Worm (Caenorhabditis elegans): ENCODE results near the gene ceh-43.

ceh-43 gene

DNA sequence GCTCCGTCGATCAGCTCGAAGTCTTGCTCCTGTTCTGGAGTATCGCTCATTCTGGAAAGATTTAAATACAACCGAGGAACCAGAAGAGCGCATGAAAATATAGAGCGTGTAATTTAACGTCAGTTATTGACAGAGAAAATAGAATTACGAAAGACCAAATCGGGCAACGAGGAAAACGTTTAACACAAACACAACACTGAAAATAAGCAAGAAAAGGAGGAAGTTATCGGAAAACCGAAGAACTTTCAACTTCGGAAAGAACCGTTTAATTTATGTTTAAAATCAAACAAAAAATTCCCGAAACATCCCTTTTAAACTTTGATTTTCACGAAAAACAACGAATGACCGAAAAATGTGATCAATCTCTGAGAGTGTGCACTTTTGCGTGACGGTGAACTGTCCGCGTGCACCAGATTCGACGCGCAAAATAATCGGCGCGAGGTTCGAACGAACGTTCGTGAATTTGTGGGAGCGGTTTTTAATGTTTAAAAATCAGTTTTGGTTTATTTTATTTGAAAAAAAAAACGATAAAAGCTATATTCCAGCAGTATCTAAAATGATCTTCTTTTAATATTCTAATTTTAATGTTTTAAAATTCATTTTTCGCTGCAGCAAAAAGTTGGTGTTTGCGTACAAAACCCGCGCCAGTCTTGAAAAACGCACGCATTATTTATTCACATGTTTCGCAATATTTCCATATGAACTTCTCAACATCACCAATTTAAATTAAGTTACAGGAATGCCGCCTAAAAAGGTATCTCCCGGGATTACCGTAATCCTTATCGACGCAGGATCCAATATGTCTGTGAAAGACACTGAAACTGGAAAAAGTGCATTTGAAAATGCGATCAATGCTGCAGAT, 30.4 kb downstream of the ceh-43 start, which contains the start of the genes R07E5.7 and cku-80 (continued):
- TF ChIP-seq skn-1 (tag; optimal IDR thresholded peaks at IDR 0.05) = no peak
- no peak for TF ChIP-seq fkh-10 (GFP tag; optimal IDR thresholded peaks at IDR 0.05)
- peak; percentile 6 to 68 (median 58) for TF ChIP-seq ceh-82 (tag; optimal IDR thresholded peaks at IDR 0.05)
- TF ChIP-seq grh-1 (GFP tag; IDR thresholded peaks at IDR 0.05) = no peak
- no peak for TF ChIP-seq unc-98 (GFP tag; IDR thresholded peaks at IDR 0.05)
- no peak for TF ChIP-seq fos-1 (tag; optimal IDR thresholded peaks at IDR 0.05)
- no peak for TF ChIP-seq efl-3 (GFP tag; optimal IDR thresholded peaks at IDR 0.05)
- TF ChIP-seq nhr-90 (tag; optimal IDR thresholded peaks at IDR 0.05; ENCODE audit: poor library complexity) = peak; percentile 55
- TF ChIP-seq pag-3 (tag; optimal IDR thresholded peaks at IDR 0.05; ENCODE audit: borderline replicate concordance, insufficient read depth) = no peak
- TF ChIP-seq lin-35 (GFP tag; optimal IDR thresholded peaks at IDR 0.05) = peak; percentile 84 to 95
- TF ChIP-seq pqm-1 (tag; optimal IDR thresholded peaks at IDR 0.05) = no peak
- no peak for TF ChIP-seq ama-1 (optimal IDR thresholded peaks at IDR 0.05)
- peak; percentile 51 for TF ChIP-seq lin-13 (GFP tag; optimal IDR thresholded peaks at IDR 0.05)
- no peak for TF ChIP-seq mef-2 (tag; optimal IDR thresholded peaks at IDR 0.05)
- TF ChIP-seq nhr-12 (tag; optimal IDR thresholded peaks at IDR 0.05) = no peak
- peak; percentile 44 for TF ChIP-seq snpc-4 (tag; optimal IDR thresholded peaks at IDR 0.05)
- TF ChIP-seq lin-39 (tag; optimal IDR thresholded peaks at IDR 0.05) = no peak
- TF ChIP-seq nhr-76 (tag; optimal IDR thresholded peaks at IDR 0.05) = no peak
- no peak for TF ChIP-seq unc-30 (tag; optimal IDR thresholded peaks at IDR 0.05)
- no peak for TF ChIP-seq nhr-11 (tag; optimal IDR thresholded peaks at IDR 0.05)
- TF ChIP-seq nhr-19 (GFP tag; conservative IDR thresholded peaks at IDR 0.05) = peak; percentile 74
- no peak for TF ChIP-seq ces-1 (GFP tag; optimal IDR thresholded peaks at IDR 0.05)
- TF ChIP-seq unc-86 (tag; optimal IDR thresholded peaks at IDR 0.05) = peak; percentile 46
- peak; percentile 30 for TF ChIP-seq fkh-8 (tag; optimal IDR thresholded peaks at IDR 0.05)
- no peak for TF ChIP-seq aly-2 (tag; optimal IDR thresholded peaks at IDR 0.05)
- TF ChIP-seq mab-9 (GFP tag; IDR thresholded peaks at IDR 0.05) = no peak
- no peak for TF ChIP-seq unc-62 (GFP tag; optimal IDR thresholded peaks at IDR 0.05)
- TF ChIP-seq zag-1 (tag; optimal IDR thresholded peaks at IDR 0.05) = no peak
- TF ChIP-seq snu-23 (GFP tag; optimal IDR thresholded peaks at IDR 0.05) = peak; percentile 84
- peak; percentile 78 for TF ChIP-seq nhr-71 (tag; optimal IDR thresholded peaks at IDR 0.05)
- TF ChIP-seq ceh-88 (GFP tag; IDR thresholded peaks at IDR 0.05) = no peak
- TF ChIP-seq rnt-1 (tag; optimal IDR thresholded peaks at IDR 0.05) = peak; percentile 78
- TF ChIP-seq egl-27 (tag; optimal IDR thresholded peaks at IDR 0.05) = no peak
- peak; percentile 73 for TF ChIP-seq nhr-47 (tag; optimal IDR thresholded peaks at IDR 0.05)
- peak in 1 of 2 experiments; percentile 41 for TF ChIP-seq mdl-1 (tag; optimal IDR thresholded peaks at IDR 0.05)
- no peak for TF ChIP-seq ets-5 (GFP tag; IDR thresholded peaks at IDR 0.05)
- no peak for TF ChIP-seq nhr-28 (tag; optimal IDR thresholded peaks at IDR 0.05)
- TF ChIP-seq blmp-1 (tag; optimal IDR thresholded peaks at IDR 0.05) = peak; percentile 51
- peak; percentile 42 for TF ChIP-seq sox-4 (tag; optimal IDR thresholded peaks at IDR 0.05)
- TF ChIP-seq nhr-84 (tag; optimal IDR thresholded peaks at IDR 0.05) = no peak
- TF ChIP-seq isw-1 (GFP tag; IDR thresholded peaks at IDR 0.05) = peak; percentile 39; the same call in 1 of the 2 replicates
- peak; percentile 75 for TF ChIP-seq nhr-85 (tag)
- no peak for TF ChIP-seq zip-4 (GFP tag; optimal IDR thresholded peaks at IDR 0.05)
- TF ChIP-seq elt-2 (tag; optimal IDR thresholded peaks at IDR 0.05) = peak; percentile 40
- TF ChIP-seq jun-1 (tag; optimal IDR thresholded peaks at IDR 0.05) = no peak
- TF ChIP-seq ceh-8 (GFP tag; optimal IDR thresholded peaks at IDR 0.05) = no peak
